Fruit fly (Drosophila melanogaster) Kc167 (cell line): ENCODE measurements around the gene CG43694.

Source experiments
- Myc ChIP-seq: fragments of >200 bp; optimal IDR thresholded peaks from 2 replicates; lab custom pipeline; 2017; ENCODE audit warnings: missing external identifiers
- Sin3A ChIP-seq: fragments of >200 bp; optimal IDR thresholded peaks from 2 replicates; lab custom pipeline; 2018; ENCODE audit warnings: missing external identifiers
- h ChIP-seq: fragments of >200 bp; optimal IDR thresholded peaks from 3 replicates; lab custom pipeline; 2018; ENCODE audit warnings: missing external identifiers
- insv ChIP-seq: fragments of >200 bp; optimal IDR thresholded peaks from 3 replicates; lab custom pipeline; 2018; ENCODE audit warnings: missing external identifiers
- psq ChIP-seq: fragments of >200 bp; optimal IDR thresholded peaks from 2 replicates; lab custom pipeline; 2017; ENCODE audit warnings: missing external identifiers
- ttk ChIP-seq: sonication (Bioruptor generic); optimal IDR thresholded peaks from 2 replicates; lab custom pipeline; 2017; ENCODE audit warnings: missing external identifiers

The CG43694 gene

DNA sequence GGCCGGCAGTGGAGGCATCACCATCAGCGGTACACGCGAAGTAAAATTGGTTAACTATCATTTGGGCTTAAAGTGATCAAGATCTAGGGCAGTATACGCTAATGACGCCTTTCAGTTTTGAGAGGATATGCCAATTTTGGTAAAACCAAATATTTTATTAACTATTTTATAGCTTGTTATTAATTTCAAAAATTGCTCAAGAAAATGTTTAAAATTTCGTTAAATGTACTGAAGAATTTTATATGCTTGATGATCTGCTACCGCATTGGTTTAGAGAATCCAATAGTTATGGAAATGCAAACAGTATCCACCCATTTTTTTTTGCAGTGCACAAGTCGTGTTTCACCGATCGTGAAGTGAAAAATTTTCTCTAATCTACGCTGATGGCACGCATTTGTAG lies 17.9 kb downstream of the CG43694 start:
- TF ChIP-seq ttk (no peak), Sin3A (lab: Kevin White, UChicago) (no peak), h (lab: Kevin White, UChicago) (no peak), Myc (no peak), psq (no peak), insv (no peak)

- TF ChIP-seq psq: no peak
- no peak for TF ChIP-seq insv
- no peak for TF ChIP-seq ttk
- no peak for TF ChIP-seq Sin3A (lab: Kevin White, UChicago)
- no peak for TF ChIP-seq Myc
- TF ChIP-seq h (lab: Kevin White, UChicago): no peak
These were observed 20.6 kb downstream of the CG43694 start, which contains the start of gene Ir94e for dm6 chr3R:23405209-23405608. Gene Ir94e (plus strand): TSS chr3R:23405509.

DNA sequence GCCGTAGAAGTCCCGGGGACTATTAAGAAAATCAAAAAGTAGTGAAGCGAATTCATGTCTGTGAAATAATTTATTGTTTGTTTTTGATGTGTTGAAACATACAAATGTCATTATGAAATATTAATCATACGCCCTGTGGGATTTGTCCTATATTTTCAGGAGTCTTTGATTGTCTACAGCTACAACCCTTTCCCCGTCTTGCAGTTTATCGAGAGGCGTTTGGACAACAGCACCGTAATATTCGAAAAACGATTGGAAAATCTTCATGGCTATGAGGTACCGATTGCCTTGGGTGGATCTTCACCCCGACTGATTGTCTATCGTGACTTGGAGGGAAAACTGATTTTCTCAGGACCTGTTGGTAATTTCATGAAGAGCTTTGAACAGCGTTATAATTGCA lies 22.2 kb downstream of the CG43694 start, which contains the start of gene CG17380:
Gene CG17380 (minus strand): TSS at position 101 of the 400 bp plus-strand sequence.
- TF ChIP-seq h (lab: Kevin White, UChicago) (no peak), insv (no peak), Myc (no peak), Sin3A (lab: Kevin White, UChicago) (no peak), ttk (no peak), psq (no peak)

- TF ChIP-seq Myc: no peak
- no peak for TF ChIP-seq psq
- TF ChIP-seq Sin3A (lab: Kevin White, UChicago): no peak
- TF ChIP-seq ttk: no peak
- no peak for TF ChIP-seq insv
- TF ChIP-seq h (lab: Kevin White, UChicago): no peak
These were observed 23.3 kb downstream of the CG43694 start, which contains the start of gene Ir94d for dm6 chr3R:23402508-23402907. Gene Ir94d (plus strand): TSS chr3R:23402808.

DNA sequence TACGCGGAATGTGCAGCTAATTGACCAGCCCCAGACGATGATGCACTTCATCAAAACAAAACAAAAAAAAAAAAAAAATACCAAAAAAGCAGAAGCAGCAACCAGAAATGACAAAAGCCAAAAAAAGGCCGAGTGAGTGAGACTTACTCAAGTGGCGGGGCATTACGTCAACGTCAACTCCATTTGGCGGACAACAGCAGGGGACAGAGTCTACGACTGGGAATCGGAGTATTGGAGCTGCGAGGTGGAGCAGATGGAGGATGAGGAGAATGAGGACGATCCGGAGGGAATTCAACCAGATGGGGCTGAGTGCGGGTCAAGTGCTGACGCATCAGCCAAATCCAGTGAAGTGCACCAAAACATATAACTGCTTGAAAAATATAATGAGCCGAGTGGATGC lies 24.3 kb downstream of the CG43694 start:
- TF ChIP-seq Myc (no peak), h (lab: Kevin White, UChicago) (no peak), Sin3A (lab: Kevin White, UChicago) (no peak), ttk (no peak), psq (no peak), insv (no peak)

dm6 chr3R:23399679-23400078 lies 26.1 kb downstream of the CG43694 start:
- TF ChIP-seq h (lab: Kevin White, UChicago) (no peak), psq (no peak), ttk (no peak), Sin3A (lab: Kevin White, UChicago) (no peak), insv (no peak), Myc (no peak)

- TF ChIP-seq Sin3A (lab: Kevin White, UChicago): no peak
These were observed 26.9 kb downstream of the CG43694 start for dm6 chr3R:23398979-23399378.

- no peak for TF ChIP-seq h (lab: Kevin White, UChicago)
- no peak for TF ChIP-seq insv
- TF ChIP-seq psq: no peak
- TF ChIP-seq ttk: no peak
- no peak for TF ChIP-seq Myc
- no peak for TF ChIP-seq Sin3A (lab: Kevin White, UChicago)
These were observed 29.1 kb downstream of the CG43694 start for dm6 chr3R:23396548-23397294.

- TF ChIP-seq Sin3A (lab: Kevin White, UChicago): no peak
- no peak for TF ChIP-seq h (lab: Kevin White, UChicago)
- TF ChIP-seq psq: no peak
- TF ChIP-seq insv: no peak
- no peak for TF ChIP-seq Myc
- no peak for TF ChIP-seq ttk
These were observed 30.1 kb downstream of the CG43694 start for dm6 chr3R:23395720-23396119.

dm6 chr3R:23393507-23393906 lies 32.3 kb downstream of the CG43694 start:
- no peak for TF ChIP-seq insv
- TF ChIP-seq Myc: no peak
- no peak for TF ChIP-seq ttk
- no peak for TF ChIP-seq h (lab: Kevin White, UChicago)

DNA sequence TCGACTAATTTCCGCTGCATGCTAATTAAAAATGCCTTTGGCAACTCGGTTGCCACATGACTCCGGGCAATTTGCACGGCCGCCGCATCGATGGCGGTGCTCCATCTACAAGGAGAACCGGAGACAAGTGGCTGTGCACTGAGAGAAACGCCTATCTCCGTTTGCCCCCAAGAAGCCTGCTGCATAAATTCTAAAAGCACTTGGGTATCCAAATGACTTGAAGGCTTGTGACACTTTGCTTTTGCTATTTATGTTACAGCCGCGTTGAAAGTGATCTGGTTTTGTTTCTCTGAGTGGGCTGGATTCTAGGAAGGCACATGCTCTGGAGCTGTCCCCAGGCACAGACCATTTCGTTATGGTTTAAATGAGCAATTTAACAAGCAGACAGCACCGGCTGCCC lies 33.6 kb downstream of the CG43694 start:
- TF ChIP-seq Sin3A (lab: Kevin White, UChicago) (no peak), insv (no peak), h (lab: Kevin White, UChicago) (no peak), psq (no peak), ttk (no peak), Myc (no peak)

DNA sequence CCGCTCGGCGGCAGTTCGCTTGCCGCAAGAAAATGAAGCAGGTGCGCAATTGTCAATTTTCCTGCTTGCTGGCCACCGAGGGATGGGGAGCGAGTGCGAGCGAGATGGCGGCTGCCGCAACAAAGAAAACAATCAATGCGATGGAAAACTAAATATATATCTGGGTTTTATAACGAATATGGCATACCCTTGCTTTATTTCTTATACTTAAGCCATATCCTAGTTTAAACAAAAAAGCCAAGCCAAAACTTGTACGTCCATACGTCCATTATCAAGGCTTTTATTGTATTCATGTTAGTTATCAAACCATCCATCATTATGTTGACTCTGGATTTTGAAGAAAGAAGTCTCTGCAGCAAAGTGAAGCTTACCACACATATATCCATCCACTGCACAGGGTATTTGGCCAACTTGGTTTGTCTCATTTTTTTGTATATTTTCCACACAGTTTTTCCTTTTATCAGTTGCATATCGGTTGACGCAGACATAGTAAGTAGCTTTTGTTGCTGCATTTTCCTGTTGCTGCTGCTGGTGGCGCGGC lies 35.0 kb downstream of the CG43694 start:
- TF ChIP-seq Myc (no peak), Sin3A (lab: Kevin White, UChicago) (no peak), ttk (no peak), insv (no peak), h (lab: Kevin White, UChicago) (no peak), psq (no peak)

DNA sequence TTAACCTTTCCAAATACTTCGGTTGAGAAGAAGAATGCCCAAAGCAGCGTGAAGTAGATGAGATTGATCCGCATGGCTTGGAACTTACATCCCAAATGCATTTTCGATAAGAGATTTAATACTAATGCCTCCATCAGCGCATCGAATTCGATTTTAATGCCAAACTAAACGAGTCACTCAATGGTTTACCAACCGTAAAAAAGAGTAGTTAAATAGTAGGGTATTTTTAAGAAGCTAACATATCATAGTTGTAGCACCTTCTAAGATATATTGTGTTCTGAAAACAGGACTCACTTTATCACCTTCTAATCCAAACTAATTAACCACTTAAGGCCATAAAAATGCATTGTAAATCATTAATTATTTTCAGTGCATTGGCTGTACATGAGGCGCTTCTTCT lies 37.0 kb downstream of the CG43694 start, which contains the start of gene CG31515:
Gene CG31515 (minus strand): TSS at position 101 of the 400 bp plus-strand sequence.
- TF ChIP-seq ttk (no peak), psq (no peak), Sin3A (lab: Kevin White, UChicago) (no peak), Myc (no peak), h (lab: Kevin White, UChicago) (no peak), insv (no peak)

- TF ChIP-seq h (lab: Kevin White, UChicago) (no peak), Myc (no peak), ttk (no peak), insv (no peak), Sin3A (lab: Kevin White, UChicago) (no peak), psq (no peak)
These were observed 38.9 kb downstream of the CG43694 start for dm6 chr3R:23386907-23387306.
